Fruit fly (Drosophila melanogaster) whole organism, embryonic: Measurements from ENCODE around the gene Mfe2.

Experiments
- B-H2 ChIP-seq: fragments of 200-800 bp; sonication (Bioruptor generic); optimal IDR thresholded peaks from 2 replicates; lab custom pipeline; 2018; ENCODE audit warnings: missing biosample characterization, mild to moderate bottlenecking, missing genetic modification characterization
- CG10267 ChIP-seq: fragments of 200-800 bp; sonication (Bioruptor generic); optimal IDR thresholded peaks from 2 replicates; lab custom pipeline; 2018; ENCODE audit warnings: missing biosample characterization, mild to moderate bottlenecking, missing genetic modification characterization, moderate library complexity
- CG10274 ChIP-seq: fragments of 200-800 bp; sonication (Bioruptor generic); optimal IDR thresholded peaks from 3 replicates; lab custom pipeline; 2017; ENCODE audit warnings: missing biosample characterization, mild to moderate bottlenecking, missing genetic modification characterization
- CG11093 ChIP-seq: fragments of 200-800 bp; sonication (Bioruptor generic); IDR thresholded peaks from 3 replicates; pipeline ENCODE4 v1.3.6; 2022; ENCODE audit warnings: missing biosample characterization, missing genetic modification characterization
- CG11398 ChIP-seq: fragments of 200-800 bp; sonication (Bioruptor generic); optimal IDR thresholded peaks from 2 replicates; lab custom pipeline; 2016; ENCODE audit warnings: missing biosample characterization, missing genetic modification characterization
- CG12391 ChIP-seq: fragments of 200-800 bp; sonication (Bioruptor generic); optimal IDR thresholded peaks from 3 replicates; lab custom pipeline; 2018; ENCODE audit warnings: missing biosample characterization, mild to moderate bottlenecking, missing genetic modification characterization, moderate library complexity
- CG14667 ChIP-seq: fragments of 200-800 bp; sonication (Bioruptor generic); IDR thresholded peaks from 2 replicates; pipeline ENCODE4 v1.3.6; 2022; ENCODE audit warnings: missing biosample characterization, missing genetic modification characterization
- CG15011 ChIP-seq: fragments of 200-800 bp; sonication (Bioruptor generic); optimal IDR thresholded peaks from 3 replicates; lab custom pipeline; 2018; ENCODE audit warnings: missing biosample characterization, mild to moderate bottlenecking, missing genetic modification characterization
- CG16815 ChIP-seq: fragments of 200-800 bp; sonication (Bioruptor generic); optimal IDR thresholded peaks from 3 replicates; lab custom pipeline; 2017; ENCODE audit warnings: missing biosample characterization, mild to moderate bottlenecking, missing genetic modification characterization
- CG17361 ChIP-seq: fragments of 200-800 bp; sonication (Bioruptor generic); IDR thresholded peaks from 3 replicates; pipeline ENCODE4 v1.3.6; 2022; ENCODE audit warnings: missing biosample characterization, missing genetic modification characterization
- CG2120 ChIP-seq: fragments of 200-800 bp; sonication (Bioruptor generic); optimal IDR thresholded peaks from 3 replicates; lab custom pipeline; 2016; ENCODE audit warnings: missing biosample characterization, missing genetic modification characterization
- CG31388 ChIP-seq: fragments of 200-800 bp; sonication (Bioruptor generic); optimal IDR thresholded peaks from 2 replicates; lab custom pipeline; 2016; ENCODE audit warnings: missing biosample characterization, missing genetic modification characterization
- CG3726 ChIP-seq: fragments of 200-800 bp; sonication (Bioruptor generic); IDR thresholded peaks from 3 replicates; pipeline ENCODE4, ENCODE4 v1.3.6; 2022; ENCODE audit warnings: missing biosample characterization, missing genetic modification characterization
- CG4328 ChIP-seq: fragments of 200-800 bp; sonication (Bioruptor generic); optimal IDR thresholded peaks from 3 replicates; lab custom pipeline; 2017; ENCODE audit warnings: missing biosample characterization, missing genetic modification reagents, missing genetic modification characterization
- CG4360 ChIP-seq: fragments of 200-800 bp; sonication (Bioruptor generic); IDR thresholded peaks from 2 replicates; pipeline ENCODE4 v1.3.6; 2022; ENCODE audit warnings: missing biosample characterization, missing genetic modification characterization
- CG4820 ChIP-seq: fragments of 200-800 bp; sonication (Bioruptor generic); optimal IDR thresholded peaks from 3 replicates; lab custom pipeline; 2016; ENCODE audit warnings: missing biosample characterization, missing genetic modification characterization
- CG5245 ChIP-seq: fragments of 200-800 bp; sonication (Bioruptor generic); optimal IDR thresholded peaks from 3 replicates; lab custom pipeline; 2016; ENCODE audit warnings: missing biosample characterization, missing genetic modification characterization
- CG6689 ChIP-seq: fragments of 200-800 bp; sonication (Bioruptor generic); IDR thresholded peaks from 2 replicates; pipeline ENCODE4 v1.3.6; 2022; ENCODE audit warnings: missing biosample characterization, missing genetic modification characterization
- CG7556 ChIP-seq: fragments of 200-800 bp; sonication (Bioruptor generic); optimal IDR thresholded peaks from 2 replicates; lab custom pipeline; 2017; ENCODE audit warnings: missing biosample characterization, mild to moderate bottlenecking, missing genetic modification characterization
- CG7928 ChIP-seq: fragments of 200-800 bp; sonication (Bioruptor generic); optimal IDR thresholded peaks from 2 replicates; lab custom pipeline; 2017; ENCODE audit warnings: missing biosample characterization, mild to moderate bottlenecking, missing genetic modification characterization
- CG8359 ChIP-seq: fragments of 200-800 bp; sonication (Bioruptor generic); optimal IDR thresholded peaks from 2 replicates; lab custom pipeline; 2017; ENCODE audit warnings: missing biosample characterization, mild to moderate bottlenecking, missing genetic modification characterization, borderline replicate concordance
- CG8388 ChIP-seq: fragments of 200-800 bp; sonication (Bioruptor generic); optimal IDR thresholded peaks from 2 replicates; lab custom pipeline; 2019; ENCODE audit warnings: missing biosample characterization, mild to moderate bottlenecking, missing genetic modification characterization, moderate library complexity
- CG9817 ChIP-seq: fragments of 200-800 bp; sonication (Bioruptor generic); optimal IDR thresholded peaks from 2 replicates; lab custom pipeline; 2018; ENCODE audit warnings: missing biosample characterization, mild to moderate bottlenecking, missing genetic modification characterization, moderate library complexity
- CG9876 ChIP-seq: fragments of 200-800 bp; sonication (Bioruptor generic); optimal IDR thresholded peaks from 2 replicates; lab custom pipeline; 2016; ENCODE audit warnings: missing biosample characterization, missing genetic modification characterization
- Dref ChIP-seq: fragments of 200-800 bp; sonication (Bioruptor generic); IDR thresholded peaks from 2 replicates; pipeline ENCODE4 v1.3.6; 2022; ENCODE audit warnings: missing biosample characterization, missing genetic modification characterization
- Hand ChIP-seq: fragments of 200-800 bp; sonication (Bioruptor generic); optimal IDR thresholded peaks from 2 replicates; lab custom pipeline; 2017; ENCODE audit warnings: mild to moderate bottlenecking, missing biosample characterization, missing genetic modification reagents, missing genetic modification characterization
- Hsf ChIP-seq: fragments of 200-800 bp; sonication (Bioruptor generic); optimal IDR thresholded peaks from 3 replicates; lab custom pipeline; 2016; ENCODE audit warnings: missing biosample characterization, missing genetic modification characterization
- Kr ChIP-seq: fragments of 200-800 bp; sonication (Bioruptor generic); optimal IDR thresholded peaks from 2 replicates; lab custom pipeline; 2017; ENCODE audit warnings: missing biosample characterization, mild to moderate bottlenecking, missing genetic modification characterization
- PHDP ChIP-seq: fragments of 200-800 bp; sonication (Bioruptor generic); optimal IDR thresholded peaks from 3 replicates; lab custom pipeline; 2018; ENCODE audit warnings: missing biosample characterization, mild to moderate bottlenecking, missing genetic modification characterization, moderate library complexity
- Ravus ChIP-seq: fragments of 200-800 bp; sonication (Bioruptor generic); IDR thresholded peaks from 2 replicates; pipeline ENCODE4 v1.3.6; 2022; ENCODE audit warnings: missing biosample characterization, missing genetic modification characterization
- az2 ChIP-seq: fragments of 200-800 bp; sonication (Bioruptor generic); optimal IDR thresholded peaks from 3 replicates; lab custom pipeline; 2016; ENCODE audit warnings: missing biosample characterization, missing genetic modification characterization
- bcd ChIP-seq: fragments of 200-800 bp; sonication (Bioruptor generic); optimal IDR thresholded peaks from 2 replicates; lab custom pipeline; 2017; ENCODE audit warnings: missing biosample characterization, mild to moderate bottlenecking, missing genetic modification characterization
- dan ChIP-seq: fragments of 200-800 bp; sonication (Bioruptor generic); IDR thresholded peaks from 2 replicates; pipeline ENCODE4 v1.3.6; 2022; ENCODE audit warnings: missing biosample characterization, missing genetic modification characterization
- dpn ChIP-seq, 2 experiments: fragments of 200-800 bp; sonication (Bioruptor generic); optimal IDR thresholded peaks; 3 replicates each; lab custom pipeline; 2016; ENCODE audit warnings: missing biosample characterization in 2 of 2, missing genetic modification characterization in 2 of 2
- emc ChIP-seq: fragments of 200-800 bp; sonication (Bioruptor generic); optimal IDR thresholded peaks from 2 replicates; lab custom pipeline; 2016; ENCODE audit warnings: missing biosample characterization, missing genetic modification characterization
- ems ChIP-seq: fragments of 200-800 bp; sonication (Bioruptor generic); optimal IDR thresholded peaks from 3 replicates; lab custom pipeline; 2016; ENCODE audit warnings: missing biosample characterization, missing genetic modification characterization
- esg ChIP-seq: fragments of 200-800 bp; sonication (Bioruptor generic); conservative IDR thresholded peaks from 2 replicates; pipeline ENCODE4 v1.3.6; 2022; ENCODE audit warnings: missing biosample characterization, missing genetic modification characterization
- fd64A ChIP-seq: fragments of 200-800 bp; sonication (Bioruptor generic); optimal IDR thresholded peaks from 3 replicates; lab custom pipeline; 2018; ENCODE audit warnings: missing biosample characterization, mild to moderate bottlenecking, missing genetic modification characterization
- gcm2 ChIP-seq: fragments of 200-800 bp; sonication (Bioruptor generic); optimal IDR thresholded peaks from 2 replicates; lab custom pipeline; 2016; ENCODE audit warnings: missing biosample characterization, missing genetic modification characterization
- h ChIP-seq: fragments of >200 bp; optimal IDR thresholded peaks from 2 replicates; lab custom pipeline; 2017
- hb ChIP-seq: fragments of 200-800 bp; sonication (Bioruptor generic); IDR thresholded peaks from 3 replicates; pipeline ENCODE4 v1.3.6; 2022; ENCODE audit warnings: missing biosample characterization, missing genetic modification characterization; ENCODE audit not compliant: partially characterized antibody
- lov ChIP-seq, 2 experiments: fragments of 200-800 bp in 1 of 2; fragments of >200 bp in 1 of 2; sonication (Bioruptor generic) in 1 of 2; IDR thresholded peaks in 1 of 2; optimal IDR thresholded peaks in 1 of 2; 2 replicates in 1 of 2; 3 replicates in 1 of 2; pipeline versions ENCODE4 v1.3.6 to Lab custom; 2017 to 2022; ENCODE audit warnings: missing biosample characterization in 1 of 2, missing genetic modification characterization in 1 of 2
- luna ChIP-seq: fragments of 200-800 bp; sonication (Bioruptor generic); optimal IDR thresholded peaks from 2 replicates; lab custom pipeline; 2016; ENCODE audit warnings: missing biosample characterization, missing genetic modification characterization
- nerfin-2 ChIP-seq: fragments of 200-800 bp; sonication (Bioruptor generic); IDR thresholded peaks from 2 replicates; pipeline ENCODE4 v1.3.6; 2022; ENCODE audit warnings: missing biosample characterization, missing genetic modification characterization; ENCODE audit not compliant: partially characterized antibody
- sens ChIP-seq: fragments of 200-800 bp; sonication (Bioruptor generic); peaks from one replicate; lab custom pipeline; 2016; ENCODE audit warnings: missing biosample characterization, missing genetic modification characterization
- sr ChIP-seq: fragments of 200-800 bp; sonication (Bioruptor generic); IDR thresholded peaks from 3 replicates; pipeline ENCODE4 v1.3.6; 2022; ENCODE audit warnings: missing biosample characterization, missing genetic modification characterization
- stc ChIP-seq: fragments of 200-800 bp; sonication (Bioruptor generic); IDR thresholded peaks from 2 replicates; pipeline ENCODE4 v1.3.6; 2022; ENCODE audit warnings: missing biosample characterization, missing genetic modification characterization
- twi ChIP-seq: fragments of 200-800 bp; optimal IDR thresholded peaks from 2 replicates; lab custom pipeline; 2019; ENCODE audit warnings: missing biosample characterization, mild to moderate bottlenecking, missing genetic modification characterization, moderate library complexity
- unpg ChIP-seq: fragments of 200-800 bp; sonication (Bioruptor generic); optimal IDR thresholded peaks from 3 replicates; lab custom pipeline; 2018; ENCODE audit warnings: missing biosample characterization, mild to moderate bottlenecking, missing genetic modification characterization, moderate library complexity
- wdn ChIP-seq: fragments of 200-800 bp; sonication (Bioruptor generic); IDR thresholded peaks from 2 replicates; pipeline ENCODE4 v1.3.6; 2022; ENCODE audit warnings: missing biosample characterization, missing genetic modification characterization

Mfe2 gene

dm6 chrX:16279340-16279941, 8.7 kb downstream of the Mfe2 start (continued):
- peak; percentile 89 for TF ChIP-seq CG6689 (GFP tag; lab: Robert Waterston, UW)
- peak; percentile 19 for TF ChIP-seq B-H2 (GFP tag; lab: Kevin White, UChicago)
- TF ChIP-seq bcd (GFP tag; lab: Kevin White, UChicago) = peak; percentile 80
- no peak for TF ChIP-seq hb
- peak; percentile 79 for TF ChIP-seq CG4820 (GFP tag; lab: Kevin White, UChicago)
- peak; percentile 75 for TF ChIP-seq ems
- peak; percentile 72 for TF ChIP-seq CG9817 (tag; lab: Kevin White, UChicago)
- peak; percentile 17 for TF ChIP-seq CG10267
- no peak for TF ChIP-seq nerfin-2 (GFP tag; lab: Robert Waterston, UW)
- TF ChIP-seq twi = peak; percentile 19
- TF ChIP-seq CG5245 (GFP tag; lab: Kevin White, UChicago) = peak; percentile 76
- no peak for TF ChIP-seq Hand (GFP tag; lab: Kevin White, UChicago)
- peak; percentile 31 for TF ChIP-seq emc (GFP tag; lab: Kevin White, UChicago)
- TF ChIP-seq sr = peak; percentile 73; the same call in 1 of the 3 replicates
- TF ChIP-seq CG2120 = peak; percentile 83
- TF ChIP-seq PHDP = peak; percentile 41
- peak; percentile 17 for TF ChIP-seq CG7556 (GFP tag; lab: Kevin White, UChicago)
- TF ChIP-seq CG4328 (GFP tag; lab: Kevin White, UChicago) = peak; percentile 40
- TF ChIP-seq Ravus (GFP tag; lab: Robert Waterston, UW) = peak; percentile 66
- TF ChIP-seq h = no peak
- TF ChIP-seq CG15011 (GFP tag; lab: Kevin White, UChicago) = peak; percentile 38
- TF ChIP-seq CG3726 = peak; percentile 86; the same call in 1 of the 3 replicates
- peak; percentile 81 for TF ChIP-seq Hsf (GFP tag; lab: Kevin White, UChicago)
- peak; percentile 92 for TF ChIP-seq CG11093
- peak; percentile 90 for TF ChIP-seq esg (GFP tag; lab: Robert Waterston, UW)
- peak; percentile 82 for TF ChIP-seq CG16815 (GFP tag; lab: Kevin White, UChicago)
- peak; percentile 59 for TF ChIP-seq CG8388 (GFP tag; lab: Kevin White, UChicago)
- TF ChIP-seq CG7928 = no peak
- peak; percentile 32 for TF ChIP-seq fd64A
- peak; percentile 78 for TF ChIP-seq CG9876 (GFP tag; lab: Kevin White, UChicago)
- TF ChIP-seq wdn (GFP tag; lab: Robert Waterston, UW) = peak; percentile 60
- peak; percentile 82 to 94 for TF ChIP-seq dpn (GFP tag; optimal IDR thresholded peaks at IDR 0.05; lab: Kevin White, UChicago)
- TF ChIP-seq dan (GFP tag; lab: Robert Waterston, UW) = no peak; the same call in 1 of the 2 replicates
- no peak for TF ChIP-seq lov (optimal IDR thresholded peaks at IDR 0.05; lab: Kevin White, UChicago)
- peak; percentile 83; the same call in 2 of the 3 replicates for TF ChIP-seq lov (GFP tag; IDR thresholded peaks at IDR 0.05; lab: Robert Waterston, UW)
- peak; percentile 90 for TF ChIP-seq CG14667 (GFP tag; lab: Robert Waterston, UW)
- peak; percentile 41 for TF ChIP-seq CG11398
- TF ChIP-seq gcm2 (GFP tag; lab: Kevin White, UChicago) = peak; percentile 56
- peak; percentile 64 for TF ChIP-seq CG10274 (GFP tag; lab: Kevin White, UChicago)
- TF ChIP-seq az2 (GFP tag; lab: Kevin White, UChicago) = peak; percentile 78
- peak; percentile 46 for TF ChIP-seq CG12391 (tag; lab: Kevin White, UChicago)
- no peak for TF ChIP-seq Dref (GFP tag; lab: Robert Waterston, UW)
- TF ChIP-seq CG4360 (GFP tag; lab: Robert Waterston, UW) = 0 out of 2 replicates have a peak, but pooled peaks have one; percentile 18
- peak; percentile 60 for TF ChIP-seq CG8359 (GFP tag; lab: Kevin White, UChicago)
- peak; percentile 57 for TF ChIP-seq CG17361
- TF ChIP-seq Kr (GFP tag; lab: Kevin White, UChicago) = no peak
- peak; percentile 72 for TF ChIP-seq luna
- peak; percentile 68 for TF ChIP-seq unpg (GFP tag; lab: Kevin White, UChicago)
- TF ChIP-seq CG31388 (GFP tag; lab: Kevin White, UChicago) = peak; percentile 17
- TF ChIP-seq stc (GFP tag; lab: Robert Waterston, UW) = peak; percentile 81
- peak; percentile 99 for TF ChIP-seq sens (GFP tag; lab: Kevin White, UChicago)
